Fruit fly (Drosophila melanogaster): ENCODE data around the gene CG5968.

- no peak for TF ChIP-seq usp (GFP tag; optimal IDR thresholded peaks at IDR 0.05)
- TF ChIP-seq Sp1 (GFP tag; optimal IDR thresholded peaks at IDR 0.05), result no peak
- TF ChIP-seq Myc (optimal IDR thresholded peaks at IDR 0.05), result no peak
- TF ChIP-seq Mio (GFP tag; optimal IDR thresholded peaks at IDR 0.05), result no peak
- TF ChIP-seq h (GFP tag; optimal IDR thresholded peaks at IDR 0.05), result peak; percentile 27
- TF ChIP-seq HLH106 (tag; optimal IDR thresholded peaks at IDR 0.05), result peak; percentile 64
- TF ChIP-seq psq (GFP tag; optimal IDR thresholded peaks at IDR 0.05), result no peak
- no peak for TF ChIP-seq Hr78 (GFP tag; optimal IDR thresholded peaks at IDR 0.05)
- TF ChIP-seq Abd-B (GFP tag; optimal IDR thresholded peaks at IDR 0.05), result no peak
- TF ChIP-seq CG9705 (GFP tag; optimal IDR thresholded peaks at IDR 0.05), result no peak
- TF ChIP-seq jim (GFP tag; optimal IDR thresholded peaks at IDR 0.05), result no peak
- TF ChIP-seq N (GFP tag; optimal IDR thresholded peaks at IDR 0.05), result no peak
- no peak for TF ChIP-seq fru (GFP tag; optimal IDR thresholded peaks at IDR 0.05)
- TF ChIP-seq Rel (GFP tag; optimal IDR thresholded peaks at IDR 0.05), result no peak
- TF ChIP-seq Rel (tag; optimal IDR thresholded peaks at IDR 0.05), result no peak
These were observed 29.9 kb downstream of the CG5968 start for dm6 chr2L:16519582-16520474.
